Worm (Caenorhabditis elegans) whole organism, L3 larva: ENCODE measurements around the gene tofu-6.

ENCODE experiments used
- ceh-82 ChIP-seq: fragments of 150-350 bp; optimal IDR thresholded peaks from 2 replicates; lab custom pipeline; 2014; ENCODE audit warnings: missing biosample characterization, missing genetic modification characterization
- elt-1 ChIP-seq: fragments of 150-350 bp; optimal IDR thresholded peaks from 2 replicates; lab custom pipeline; 2014; ENCODE audit warnings: missing biosample characterization, missing genetic modification characterization
- lin-15B ChIP-seq: fragments of 150-350 bp; optimal IDR thresholded peaks from 2 replicates; lab custom pipeline; 2014; ENCODE audit warnings: missing biosample characterization, missing genetic modification characterization
- nfya-1 ChIP-seq: sonication (generic microtip); optimal IDR thresholded peaks from 2 replicates; lab custom pipeline; 2017; ENCODE audit warnings: missing genetic modification characterization, mild to moderate bottlenecking, missing compliant biosample characterization, antibody characterized with exemption, moderate library complexity; ENCODE audit not compliant: insufficient read depth
- nhr-23 ChIP-seq: fragments of 150-350 bp; optimal IDR thresholded peaks from 2 replicates; lab custom pipeline; 2014; ENCODE audit warnings: missing biosample characterization, missing genetic modification reagents, missing genetic modification characterization
- skn-1 ChIP-seq: fragments of 150-350 bp; optimal IDR thresholded peaks from 2 replicates; lab custom pipeline; 2014; ENCODE audit warnings: missing biosample characterization, missing genetic modification characterization
- snpc-4 ChIP-seq: fragments of 150-350 bp; optimal IDR thresholded peaks from 2 replicates; lab custom pipeline; 2014; ENCODE audit warnings: missing biosample characterization, missing genetic modification characterization

- TF ChIP-seq nhr-23 (no peak), skn-1 (tag; lab: Kevin White, UChicago) (no peak), elt-1 (tag; lab: Kevin White, UChicago) (no peak), snpc-4 (tag; lab: Kevin White, UChicago) (no peak), ceh-82 (no peak), lin-15B (tag; lab: Kevin White, UChicago) (no peak), nfya-1 (peak; percentile 41)
These were observed 42.7 kb downstream of the tofu-6 start for ce11 chrII:5463692-5464300.
